Fruit fly (Drosophila melanogaster) whole organism, adult: Measurements from ENCODE around the gene IP3K2.

Source experiments
- CG5204 ChIP-seq: fragments of 200-800 bp; sonication (Bioruptor generic); optimal IDR thresholded peaks from 2 replicates; lab custom pipeline; 2016; ENCODE audit warnings: missing biosample characterization, missing genetic modification characterization
- Clk ChIP-seq: fragments of 200-800 bp; sonication (Bioruptor generic); optimal IDR thresholded peaks from 2 replicates; lab custom pipeline; 2017; ENCODE audit warnings: missing biosample characterization, missing genetic modification characterization
- bab1 ChIP-seq: fragments of 200-800 bp; sonication (Bioruptor generic); optimal IDR thresholded peaks from 3 replicates; lab custom pipeline; 2019; ENCODE audit warnings: missing biosample characterization, mild to moderate bottlenecking, missing genetic modification characterization, moderate library complexity

- TF ChIP-seq bab1 (GFP tag; lab: Kevin White, UChicago) (no peak), CG5204 (no peak), Clk (GFP tag; lab: Kevin White, UChicago) (no peak)
Observed at dm6 chrX:13332702-13333243, 29.3 kb downstream of the IP3K2 start.
